Worm (Caenorhabditis elegans) whole organism, midembryonic: ENCODE results near the gene F38B6.3.

Experiments used
- T22C8.4 ChIP-seq: fragments of 200-800 bp; sonication (Bioruptor generic); IDR thresholded peaks from 2 replicates; pipeline ENCODE4 v1.3.6; 2022; ENCODE audit warnings: missing genetic modification characterization, missing compliant biosample characterization
- cog-1 ChIP-seq: sonication (generic microtip); optimal IDR thresholded peaks from 2 replicates; lab custom pipeline; 2016; ENCODE audit warnings: missing genetic modification characterization, missing compliant biosample characterization
- flt-1 ChIP-seq: fragments of 200-800 bp; sonication (Bioruptor generic); IDR thresholded peaks from 2 replicates; pipeline ENCODE4 v1.3.6; 2022; ENCODE audit warnings: missing genetic modification characterization, missing compliant biosample characterization
- klf-2 ChIP-seq: fragments of 200-800 bp; sonication (Bioruptor generic); conservative IDR thresholded peaks from 2 replicates; pipeline ENCODE4 v1.3.6; 2022; ENCODE audit warnings: missing genetic modification reagents, missing genetic modification characterization, missing compliant biosample characterization
- med-1 ChIP-seq: sonication (generic microtip); optimal IDR thresholded peaks from 2 replicates; lab custom pipeline; 2017; ENCODE audit warnings: missing genetic modification characterization, mild to moderate bottlenecking, missing compliant biosample characterization, antibody characterized with exemption, missing genetic modification reagents; ENCODE audit not compliant: insufficient read depth
- ref-1 ChIP-seq: fragments of 200-800 bp; sonication (Bioruptor generic); conservative IDR thresholded peaks from 2 replicates; pipeline ENCODE4 v1.3.6; 2022; ENCODE audit warnings: missing genetic modification reagents, missing genetic modification characterization, missing compliant biosample characterization
- tab-1 ChIP-seq: fragments of 200-800 bp; sonication (Bioruptor generic); IDR thresholded peaks from 2 replicates; pipeline ENCODE4 v1.3.6; 2022; ENCODE audit warnings: missing genetic modification characterization, missing compliant biosample characterization
- ztf-23 ChIP-seq: fragments of 200-800 bp; sonication (Bioruptor generic); IDR thresholded peaks from 2 replicates; pipeline ENCODE4 v1.3.6; 2022; ENCODE audit warnings: missing genetic modification reagents, missing genetic modification characterization, missing compliant biosample characterization
- ztf-29 ChIP-seq: fragments of 200-800 bp; sonication (Bioruptor generic); IDR thresholded peaks from 2 replicates; pipeline ENCODE4 v1.3.6; 2022; ENCODE audit warnings: missing genetic modification reagents, missing genetic modification characterization, missing compliant biosample characterization

F38B6.3 gene

DNA sequence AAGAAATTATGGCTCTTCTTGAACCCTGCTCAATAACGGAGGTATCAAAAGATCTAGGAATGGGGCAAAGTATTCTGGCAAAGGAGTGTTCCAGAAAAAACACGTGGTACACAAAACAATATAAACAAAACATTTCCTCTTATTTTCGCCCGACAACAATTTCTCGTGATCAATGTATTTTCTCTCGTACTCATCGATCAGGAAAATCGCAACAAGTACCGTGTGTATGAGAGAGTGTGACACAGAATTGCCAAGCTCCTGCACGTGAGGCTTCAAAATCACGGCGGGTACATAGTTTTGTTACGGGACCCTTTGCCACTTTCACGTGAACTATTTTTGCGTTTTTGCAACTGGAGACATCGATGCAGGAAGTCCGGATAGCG, 47.5 kb downstream of the F38B6.3 start:
- no peak for TF ChIP-seq med-1 (GFP tag; lab: Kevin White, UChicago)
- TF ChIP-seq ref-1 (GFP tag; lab: Robert Waterston, UW): no peak
- TF ChIP-seq klf-2 (GFP tag; lab: Robert Waterston, UW): no peak
- no peak for TF ChIP-seq tab-1 (GFP tag; lab: Robert Waterston, UW)
- TF ChIP-seq ztf-29: no peak
- no peak for TF ChIP-seq ztf-23 (GFP tag; lab: Robert Waterston, UW)
- no peak for TF ChIP-seq flt-1 (GFP tag; lab: Robert Waterston, UW)
- no peak for TF ChIP-seq T22C8.4

- TF ChIP-seq ztf-29 (no peak), ref-1 (GFP tag; lab: Robert Waterston, UW) (no peak), med-1 (GFP tag; lab: Kevin White, UChicago) (no peak), tab-1 (GFP tag; lab: Robert Waterston, UW) (no peak), flt-1 (GFP tag; lab: Robert Waterston, UW) (no peak)
Observed at ce11 chrX:6741532-6741931, 48.1 kb downstream of the F38B6.3 start.

- TF ChIP-seq ztf-29: peak; percentile 45; the same call in 1 of the 2 replicates
- peak; percentile 90 for TF ChIP-seq cog-1
- peak; percentile 79 for TF ChIP-seq flt-1 (GFP tag; lab: Robert Waterston, UW)
- TF ChIP-seq ztf-23 (GFP tag; lab: Robert Waterston, UW): no peak
Observed at ce11 chrX:6742011-6742683, 48.7 kb downstream of the F38B6.3 start, which contains the start of gene mdl-1. Gene mdl-1 (plus strand): TSS chrX:6742351.

DNA sequence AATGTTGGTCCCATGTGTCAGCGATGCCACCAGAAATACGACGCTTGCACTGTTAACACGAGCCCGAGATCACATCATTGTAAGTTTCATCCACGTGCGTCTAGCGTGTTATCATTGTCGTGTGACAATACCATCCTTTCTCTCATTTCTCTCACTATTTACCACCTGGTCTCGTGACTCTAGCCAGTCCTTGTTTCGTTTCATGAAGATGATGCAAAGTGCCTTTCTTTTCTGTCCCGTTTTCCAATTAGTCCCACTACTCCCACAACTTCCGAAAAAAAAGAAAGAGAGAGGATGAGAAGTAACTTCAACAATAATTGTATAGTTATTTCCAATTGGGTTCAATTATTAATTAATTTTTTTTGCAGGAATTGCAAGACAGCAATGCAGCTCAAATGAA, 49.5 kb downstream of the F38B6.3 start:
- no peak for TF ChIP-seq med-1 (GFP tag; lab: Kevin White, UChicago)

ce11 chrX:6743344-6743743, 49.9 kb downstream of the F38B6.3 start:
- no peak for TF ChIP-seq cog-1

DNA sequence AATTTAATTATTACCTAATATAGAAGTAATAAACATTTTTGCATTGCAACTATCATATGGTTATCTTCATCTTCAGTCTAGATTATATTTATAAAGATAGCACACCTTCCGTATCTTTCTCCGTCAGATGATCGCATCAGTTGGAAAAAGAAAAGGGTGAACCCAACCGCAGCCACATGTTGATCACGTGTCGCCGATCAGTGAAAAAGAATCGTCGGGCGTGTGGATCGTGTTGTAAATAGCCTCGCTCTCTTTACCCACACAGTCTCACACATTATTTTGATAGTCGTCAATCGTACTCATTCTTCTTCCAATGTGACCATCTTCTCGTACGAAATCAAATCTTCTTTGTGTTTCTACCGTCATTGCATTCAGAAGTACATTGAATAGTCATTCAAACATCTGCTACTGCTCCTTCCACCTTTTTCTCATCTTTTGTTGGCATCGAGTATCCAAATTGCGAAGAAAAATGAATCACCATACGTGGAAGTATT, 50.5 kb downstream of the F38B6.3 start:
- TF ChIP-seq cog-1 (peak; percentile 14), T22C8.4 (no peak)

- TF ChIP-seq klf-2 (GFP tag; lab: Robert Waterston, UW): no peak
- no peak for TF ChIP-seq T22C8.4
- TF ChIP-seq cog-1: no peak
- no peak for TF ChIP-seq tab-1 (GFP tag; lab: Robert Waterston, UW)
- no peak for TF ChIP-seq ref-1 (GFP tag; lab: Robert Waterston, UW)
Observed at ce11 chrX:6744537-6744936, 51.1 kb downstream of the F38B6.3 start.

ce11 chrX:6744978-6745377, 51.5 kb downstream of the F38B6.3 start:
- TF ChIP-seq tab-1 (GFP tag; lab: Robert Waterston, UW) (no peak), flt-1 (GFP tag; lab: Robert Waterston, UW) (no peak), cog-1 (no peak), med-1 (GFP tag; lab: Kevin White, UChicago) (no peak), T22C8.4 (no peak)
